Fruit fly (Drosophila melanogaster): ENCODE data around the gene vrs.

Gene vrs

DNA sequence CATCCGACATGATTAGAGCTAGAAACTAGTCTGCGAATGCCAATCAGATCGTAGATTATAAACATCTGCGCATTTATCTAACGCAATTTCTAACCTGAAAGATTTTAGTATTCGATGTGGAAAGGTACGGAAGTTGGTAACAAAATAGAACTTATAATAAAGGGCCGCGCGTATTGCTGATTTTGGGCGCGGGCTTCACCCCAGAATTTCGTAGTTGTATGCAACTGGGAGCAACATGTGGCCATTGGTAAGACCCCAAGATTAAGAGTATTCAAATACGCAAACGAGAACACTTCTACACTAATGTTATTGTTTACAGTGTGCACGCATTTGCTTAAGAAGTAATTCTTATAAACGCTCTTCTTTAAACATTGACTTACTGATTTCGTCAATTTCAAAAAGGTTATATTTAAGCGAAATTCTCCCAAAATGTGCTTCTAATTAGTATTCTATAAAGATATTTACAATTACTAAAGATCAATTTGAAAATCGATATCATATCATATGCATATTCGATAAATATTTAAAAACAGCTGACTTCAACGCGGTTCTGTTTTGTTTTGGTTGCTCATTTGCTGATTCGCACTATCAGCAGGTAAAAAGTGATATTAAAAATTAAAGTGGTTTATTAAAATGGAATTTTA lies 12.5 kb downstream of the vrs start, which contains the start of the genes CG5961 and Polr3C (continued):
- peak; percentile 27 for TF ChIP-seq Fer1 (GFP tag; optimal IDR thresholded peaks at IDR 0.05)
- TF ChIP-seq nom (GFP tag; optimal IDR thresholded peaks at IDR 0.05), result no peak
- peak; percentile 95 for TF ChIP-seq CG11560 (tag; IDR thresholded peaks at IDR 0.05)
- TF ChIP-seq Bdp1 (GFP tag; optimal IDR thresholded peaks at IDR 0.05), result no peak
- 0 out of 2 replicates have a peak, but pooled peaks have one; percentile 31 for TF ChIP-seq bbx (GFP tag; IDR thresholded peaks at IDR 0.05; ENCODE audit: partially characterized antibody)
- no peak for TF ChIP-seq E2f1 (GFP tag; IDR thresholded peaks at IDR 0.05)
- TF ChIP-seq NFAT (GFP tag; IDR thresholded peaks at IDR 0.05), result no peak
- no peak for TF ChIP-seq ash1 (GFP tag; optimal IDR thresholded peaks at IDR 0.05)
- TF ChIP-seq CG4404 (GFP tag; IDR thresholded peaks at IDR 0.05), result no peak
- no peak for TF ChIP-seq ind (GFP tag; optimal IDR thresholded peaks at IDR 0.05)
- no peak for TF ChIP-seq CG6654 (GFP tag; optimal IDR thresholded peaks at IDR 0.05)
- TF ChIP-seq CG15514 (GFP tag; optimal IDR thresholded peaks at IDR 0.05), result peak; percentile 70
- TF ChIP-seq CG9817 (tag; optimal IDR thresholded peaks at IDR 0.05), result no peak
- no peak for TF ChIP-seq CG33557 (GFP tag; optimal IDR thresholded peaks at IDR 0.05)
- peak; percentile 14 for TF ChIP-seq pros (GFP tag; optimal IDR thresholded peaks at IDR 0.05)
- TF ChIP-seq zen2 (GFP tag; IDR thresholded peaks at IDR 0.05; ENCODE audit: partially characterized antibody), result no peak
- TF ChIP-seq CG6854 (GFP tag; optimal IDR thresholded peaks at IDR 0.05), result no peak
- no peak for TF ChIP-seq pho (GFP tag; optimal IDR thresholded peaks at IDR 0.05)
- no peak for TF ChIP-seq CG3995 (GFP tag; optimal IDR thresholded peaks at IDR 0.05)
- TF ChIP-seq az2 (GFP tag; optimal IDR thresholded peaks at IDR 0.05), result no peak
- TF ChIP-seq CG12155 (GFP tag; optimal IDR thresholded peaks at IDR 0.05), result no peak
- TF ChIP-seq CG2129 (GFP tag; IDR thresholded peaks at IDR 0.05; ENCODE audit: partially characterized antibody), result 0 out of 2 replicates have a peak, but pooled peaks have one; percentile 25
- no peak for TF ChIP-seq CG32532 (GFP tag; IDR thresholded peaks at IDR 0.05)
- TF ChIP-seq wor (GFP tag; IDR thresholded peaks at IDR 0.05), result no peak
- TF ChIP-seq chn (GFP tag; optimal IDR thresholded peaks at IDR 0.05), result no peak
- TF ChIP-seq Poxn (GFP tag; IDR thresholded peaks at IDR 0.05), result no peak
- no peak for TF ChIP-seq slbo (GFP tag; IDR thresholded peaks at IDR 0.05)
- no peak for TF ChIP-seq bcd (GFP tag; optimal IDR thresholded peaks at IDR 0.05)
- TF ChIP-seq CG10462 (GFP tag; optimal IDR thresholded peaks at IDR 0.05), result no peak
- no peak for TF ChIP-seq B-H1 (GFP tag; IDR thresholded peaks at IDR 0.05)
- peak; percentile 61 for TF ChIP-seq trem (tag; optimal IDR thresholded peaks at IDR 0.05)
- TF ChIP-seq ftz-f1 (GFP tag; optimal IDR thresholded peaks at IDR 0.05), result no peak
- no peak for TF ChIP-seq CG2678 (tag; optimal IDR thresholded peaks at IDR 0.05)
- no peak for TF ChIP-seq fd3F (GFP tag; optimal IDR thresholded peaks at IDR 0.05)
- no peak for TF ChIP-seq CG1602 (GFP tag; optimal IDR thresholded peaks at IDR 0.05)
- no peak for TF ChIP-seq nerfin-2 (GFP tag; IDR thresholded peaks at IDR 0.05; ENCODE audit: partially characterized antibody)
- no peak for TF ChIP-seq Ptx1 (GFP tag; IDR thresholded peaks at IDR 0.05)
- no peak for TF ChIP-seq Nf-YC (tag; optimal IDR thresholded peaks at IDR 0.05)
- no peak for TF ChIP-seq CkIIα-i1 (GFP tag; IDR thresholded peaks at IDR 0.05)
- no peak for TF ChIP-seq Adf1 (GFP tag; IDR thresholded peaks at IDR 0.05)
- no peak for TF ChIP-seq CG12744 (GFP tag; optimal IDR thresholded peaks at IDR 0.05)
- TF ChIP-seq stwl (tag; optimal IDR thresholded peaks at IDR 0.05), result peak; percentile 63
- no peak for TF ChIP-seq CG6813 (GFP tag; optimal IDR thresholded peaks at IDR 0.05)
- TF ChIP-seq pzg (GFP tag; optimal IDR thresholded peaks at IDR 0.05), result peak; percentile 63
- TF ChIP-seq Xbp1 (GFP tag; optimal IDR thresholded peaks at IDR 0.05), result no peak
- peak; percentile 71 for TF ChIP-seq MESR4 (GFP tag; optimal IDR thresholded peaks at IDR 0.05)
- TF ChIP-seq Ets65A (GFP tag), result no peak
- no peak for TF ChIP-seq en (GFP tag; optimal IDR thresholded peaks at IDR 0.05)
- TF ChIP-seq Dfd (GFP tag; optimal IDR thresholded peaks at IDR 0.05), result no peak
- no peak for TF ChIP-seq cwo (GFP tag; optimal IDR thresholded peaks at IDR 0.05)
